Fruit fly (Drosophila melanogaster): ENCODE results near the gene cad.

Gene cad

DNA sequence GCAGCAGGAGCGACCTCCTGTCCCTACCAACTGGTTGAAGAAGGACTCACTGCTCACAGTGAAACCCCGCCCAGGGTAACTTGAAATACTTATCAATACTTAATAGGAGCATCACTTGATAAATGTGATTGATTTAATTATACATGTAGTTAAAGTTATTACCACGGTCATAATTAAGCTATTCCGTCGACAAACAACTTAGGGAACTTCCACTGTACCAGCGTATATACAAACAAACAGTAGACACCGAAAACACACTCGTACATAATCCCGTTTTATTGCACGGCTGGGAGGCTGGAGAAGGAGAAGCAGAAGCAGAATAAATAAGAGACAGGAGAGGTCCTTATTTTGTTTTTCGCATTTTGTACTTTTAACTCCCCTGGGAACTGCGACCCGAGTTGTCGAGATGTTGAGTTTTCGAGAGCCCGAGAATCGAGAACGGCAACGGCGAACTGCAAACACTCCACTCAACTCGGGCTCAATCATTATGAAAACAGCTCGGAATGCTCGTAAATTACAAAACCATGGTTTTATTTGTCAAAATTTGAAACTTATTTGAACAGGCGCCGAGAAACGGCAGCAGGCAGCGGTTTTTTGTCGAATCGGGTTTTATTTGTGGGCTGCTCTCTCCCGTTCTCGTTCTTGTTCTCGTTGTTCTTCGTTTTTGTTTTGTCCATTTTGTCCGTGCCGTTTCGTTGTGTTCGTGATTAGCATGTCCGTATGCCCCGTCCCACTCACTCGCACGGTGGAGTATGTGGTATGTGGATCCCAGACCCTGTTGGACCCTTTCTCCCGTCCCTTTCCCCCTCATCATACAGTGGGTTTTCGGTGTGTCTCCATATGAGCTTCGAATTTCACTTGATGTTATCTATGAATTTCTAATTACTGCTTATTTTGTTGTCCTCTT, 29.7 kb downstream of the cad start (continued):
- TF ChIP-seq sima (GFP tag; optimal IDR thresholded peaks at IDR 0.05) = peak; percentile 56
- TF ChIP-seq nmo (GFP tag; optimal IDR thresholded peaks at IDR 0.05) = peak; percentile 67
- no peak for TF ChIP-seq ato (GFP tag; IDR thresholded peaks at IDR 0.05; ENCODE audit: partially characterized antibody)
- TF ChIP-seq chn (GFP tag; optimal IDR thresholded peaks at IDR 0.05) = peak; percentile 52
- TF ChIP-seq inv (GFP tag; IDR thresholded peaks at IDR 0.05; ENCODE audit: partially characterized antibody) = no peak
- peak; percentile 72 for TF ChIP-seq bcd (GFP tag; optimal IDR thresholded peaks at IDR 0.05)
- peak; percentile 48; the same call in 1 of the 2 replicates for TF ChIP-seq CG6272 (GFP tag; IDR thresholded peaks at IDR 0.05)
- no peak for TF ChIP-seq GATAe (GFP tag; conservative IDR thresholded peaks at IDR 0.05)
- TF ChIP-seq CG5180 (GFP tag; optimal IDR thresholded peaks at IDR 0.05) = peak; percentile 9
- TF ChIP-seq CG7839 (tag; optimal IDR thresholded peaks at IDR 0.05) = peak; percentile 85
- peak in 1 of 2 experiments; percentile 8 for TF ChIP-seq eve (GFP tag; optimal IDR thresholded peaks at IDR 0.05)
- no peak for TF ChIP-seq zen2 (GFP tag; IDR thresholded peaks at IDR 0.05; ENCODE audit: partially characterized antibody)
- peak; percentile 72 to 83 for TF ChIP-seq Pdp1 (GFP tag; optimal IDR thresholded peaks at IDR 0.05)
- peak; percentile 39 for TF ChIP-seq CG10654 (GFP tag; optimal IDR thresholded peaks at IDR 0.05)
- TF ChIP-seq Sry-β (GFP tag; optimal IDR thresholded peaks at IDR 0.05) = no peak
- no peak for TF ChIP-seq pfk (GFP tag; optimal IDR thresholded peaks at IDR 0.05)
- TF ChIP-seq h (optimal IDR thresholded peaks at IDR 0.05) = no peak
- peak; percentile 83 for TF ChIP-seq CG8765 (GFP tag; IDR thresholded peaks at IDR 0.05)
- TF ChIP-seq grn (GFP tag; optimal IDR thresholded peaks at IDR 0.05) = peak; percentile 66
- peak; percentile 23; the same call in 1 of the 2 replicates for TF ChIP-seq tna (GFP tag; IDR thresholded peaks at IDR 0.05; ENCODE audit: partially characterized antibody)
- TF ChIP-seq CG11504 (tag; optimal IDR thresholded peaks at IDR 0.05) = peak; percentile 73
- no peak for TF ChIP-seq Spps (tag; optimal IDR thresholded peaks at IDR 0.05)
- TF ChIP-seq Ssrp (tag; optimal IDR thresholded peaks at IDR 0.05) = peak; percentile 57
- peak; percentile 60 for TF ChIP-seq emc (GFP tag; optimal IDR thresholded peaks at IDR 0.05)
- peak; percentile 60; the same call in 1 of the 2 replicates for TF ChIP-seq MBD-R2 (GFP tag; IDR thresholded peaks at IDR 0.05)
- TF ChIP-seq CG4360 (GFP tag; IDR thresholded peaks at IDR 0.05) = peak; percentile 51; the same call in 1 of the 2 replicates
- TF ChIP-seq NK7.1 (GFP tag; optimal IDR thresholded peaks at IDR 0.05) = peak; percentile 61
- TF ChIP-seq CG7745 (tag; optimal IDR thresholded peaks at IDR 0.05) = no peak
- no peak for TF ChIP-seq usp (GFP tag; optimal IDR thresholded peaks at IDR 0.05)
- TF ChIP-seq exex (tag; optimal IDR thresholded peaks at IDR 0.05) = peak; percentile 33
- TF ChIP-seq CG4854 (GFP tag; optimal IDR thresholded peaks at IDR 0.05) = peak; percentile 63
- TF ChIP-seq ro (GFP tag; IDR thresholded peaks at IDR 0.05) = 0 out of 2 replicates have a peak, but pooled peaks have one; percentile 30
- TF ChIP-seq CG1602 (GFP tag; optimal IDR thresholded peaks at IDR 0.05) = peak; percentile 61
- TF ChIP-seq CG6654 (GFP tag; optimal IDR thresholded peaks at IDR 0.05) = peak; percentile 14
- no peak for TF ChIP-seq mld (GFP tag; IDR thresholded peaks at IDR 0.05; ENCODE audit: partially characterized antibody)
- TF ChIP-seq danr (GFP tag; IDR thresholded peaks at IDR 0.05) = 0 out of 2 replicates have a peak, but pooled peaks have one; percentile 29
- peak; percentile 21 for TF ChIP-seq MESR4 (GFP tag; optimal IDR thresholded peaks at IDR 0.05)
- TF ChIP-seq NC2β (GFP tag; optimal IDR thresholded peaks at IDR 0.05) = peak; percentile 63
- peak; percentile 34 for TF ChIP-seq CG3163 (GFP tag; optimal IDR thresholded peaks at IDR 0.05)
- peak; percentile 78 for TF ChIP-seq HHEX (GFP tag; optimal IDR thresholded peaks at IDR 0.05)
- peak; percentile 43 for TF ChIP-seq ac (GFP tag; optimal IDR thresholded peaks at IDR 0.05)
- TF ChIP-seq Hr3 (GFP tag; optimal IDR thresholded peaks at IDR 0.05) = peak; percentile 60
- TF ChIP-seq Opbp (GFP tag; IDR thresholded peaks at IDR 0.05; ENCODE audit: partially characterized antibody) = no peak
- peak; percentile 31 for TF ChIP-seq CG17802 (tag; optimal IDR thresholded peaks at IDR 0.05)
- TF ChIP-seq CG42726 (GFP tag; IDR thresholded peaks at IDR 0.05; ENCODE audit: partially characterized antibody) = no peak
- no peak for TF ChIP-seq Doc2 (GFP tag; IDR thresholded peaks at IDR 0.05)
- peak; percentile 38 for TF ChIP-seq nau (GFP tag; optimal IDR thresholded peaks at IDR 0.05)

Measured in whole organism, embryonic.